Worm (Caenorhabditis elegans) whole organism, L4/young adult: ENCODE data around the gene W03H9.2.

Experiments
- W03F9.2 ChIP-seq: fragments of 150-350 bp; optimal IDR thresholded peaks from 2 replicates; lab custom pipeline; 2014; ENCODE audit warnings: missing biosample characterization, missing genetic modification characterization
- dao-5 ChIP-seq: sonication (generic microtip); optimal IDR thresholded peaks from 2 replicates; lab custom pipeline; 2016; ENCODE audit warnings: missing genotype, missing genetic modification characterization, moderate library complexity, missing compliant biosample characterization
- him-1 ChIP-seq: sonication (generic microtip); optimal IDR thresholded peaks from 2 replicates; lab custom pipeline; 2016; ENCODE audit warnings: missing genotype, missing genetic modification reagents, missing genetic modification characterization, missing compliant biosample characterization

DNA sequence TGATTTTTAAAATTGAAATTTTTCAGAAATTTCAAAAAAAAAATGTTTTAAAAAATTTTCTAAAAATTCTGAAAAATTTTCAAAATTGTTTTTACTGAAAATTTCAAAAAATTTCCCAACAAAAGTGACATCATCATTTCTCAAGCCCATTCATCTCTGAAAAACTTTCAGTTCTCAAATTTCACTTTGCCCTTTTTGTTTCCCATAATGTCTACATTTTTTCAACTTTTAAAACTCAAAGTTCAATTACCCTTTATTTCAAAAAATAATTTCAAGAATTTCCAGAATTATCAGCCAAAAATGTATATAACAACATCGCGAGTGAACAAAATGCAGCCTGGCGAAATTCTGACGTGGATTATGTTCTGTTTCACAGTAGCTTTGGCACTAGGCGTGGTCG is 42.7 kb downstream of the W03H9.2 start, which contains the start of gene bkip-1:
- no peak for TF ChIP-seq dao-5 (tag; lab: Kevin White, UChicago)
- no peak for TF ChIP-seq him-1 (tag; lab: Kevin White, UChicago)
- TF ChIP-seq W03F9.2, result no peak
